Worm (Caenorhabditis elegans): ENCODE measurements around the gene arrd-4.

Gene arrd-4

ce11 chrII:9826946-9827345, 11.2 kb downstream of the arrd-4 start:
- TF ChIP-seq nhr-11 (tag; optimal IDR thresholded peaks at IDR 0.05), result no peak
- TF ChIP-seq sma-9 (GFP tag; optimal IDR thresholded peaks at IDR 0.05), result no peak
- TF ChIP-seq sma-9 (tag; optimal IDR thresholded peaks at IDR 0.05), result no peak
- TF ChIP-seq C34F6.9 (tag; optimal IDR thresholded peaks at IDR 0.05), result no peak
- no peak for TF ChIP-seq unc-39 (tag; optimal IDR thresholded peaks at IDR 0.05)
- no peak for TF ChIP-seq peb-1 (tag; optimal IDR thresholded peaks at IDR 0.05)
- no peak for TF ChIP-seq crh-2 (tag; optimal IDR thresholded peaks at IDR 0.05)
- no peak for TF ChIP-seq elt-3 (tag; optimal IDR thresholded peaks at IDR 0.05)
- TF ChIP-seq blmp-1 (tag; optimal IDR thresholded peaks at IDR 0.05; ENCODE audit: insufficient read depth), result no peak
- no peak for TF ChIP-seq nhr-77 (tag; optimal IDR thresholded peaks at IDR 0.05)
- no peak for TF ChIP-seq nhr-25 (tag; optimal IDR thresholded peaks at IDR 0.05)
- no peak for TF ChIP-seq dmd-4 (tag; optimal IDR thresholded peaks at IDR 0.05)
- no peak for TF ChIP-seq egl-27 (tag; optimal IDR thresholded peaks at IDR 0.05)
- no peak for TF ChIP-seq nhr-237 (tag; optimal IDR thresholded peaks at IDR 0.05)
- TF ChIP-seq ztf-11 (tag; optimal IDR thresholded peaks at IDR 0.05), result no peak
- no peak for TF ChIP-seq skn-1 (tag; optimal IDR thresholded peaks at IDR 0.05)
- no peak for TF ChIP-seq R02D3.7 (tag; optimal IDR thresholded peaks at IDR 0.05)
- no peak for TF ChIP-seq F13H6.1 (tag; optimal IDR thresholded peaks at IDR 0.05)
- no peak for TF ChIP-seq ama-1 (optimal IDR thresholded peaks at IDR 0.05)
- no peak for TF ChIP-seq alr-1 (tag; optimal IDR thresholded peaks at IDR 0.05)

DNA sequence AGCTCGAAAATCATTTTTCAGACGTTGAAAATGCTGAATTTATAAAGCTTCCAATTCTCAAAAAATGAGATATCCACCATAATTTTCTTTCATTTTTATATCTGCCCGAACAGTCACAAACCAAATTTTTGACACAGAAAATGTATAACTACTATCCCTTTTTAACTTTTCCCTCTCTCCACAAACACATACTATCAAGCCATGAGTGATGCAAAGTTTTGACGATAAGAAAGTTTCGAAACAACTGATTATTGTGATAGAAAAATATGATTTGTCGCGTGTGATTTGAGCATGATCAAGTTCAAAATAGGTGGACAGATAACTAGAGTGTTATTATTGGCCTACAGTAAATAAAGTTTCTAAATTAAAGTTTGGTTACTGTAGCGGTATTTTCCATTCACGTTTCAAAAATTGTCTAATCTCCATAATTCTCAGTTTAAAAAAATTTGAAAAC, 30.6 kb downstream of the arrd-4 start, which contains the start of gene cyp-13A8:
Gene cyp-13A8, minus strand, starts transcription at position 51 of the 454 bp plus-strand sequence.
- TF ChIP-seq sem-4 (tag; optimal IDR thresholded peaks at IDR 0.05), result no peak
- no peak for TF ChIP-seq egl-27 (tag; optimal IDR thresholded peaks at IDR 0.05)
- no peak for TF ChIP-seq nhr-6 (tag; optimal IDR thresholded peaks at IDR 0.05)
- TF ChIP-seq crh-2 (tag; optimal IDR thresholded peaks at IDR 0.05), result peak; percentile 39
- TF ChIP-seq fos-1 (tag; optimal IDR thresholded peaks at IDR 0.05), result peak; percentile 94
- peak; percentile 39 for TF ChIP-seq nhr-129 (tag; optimal IDR thresholded peaks at IDR 0.05)
- TF ChIP-seq nhr-25 (tag; optimal IDR thresholded peaks at IDR 0.05), result no peak
- peak; percentile 90 for TF ChIP-seq sma-9 (GFP tag; optimal IDR thresholded peaks at IDR 0.05)
- TF ChIP-seq sma-9 (tag; optimal IDR thresholded peaks at IDR 0.05), result no peak
- TF ChIP-seq mab-5 (tag; optimal IDR thresholded peaks at IDR 0.05), result no peak

- TF ChIP-seq elt-1 (tag; optimal IDR thresholded peaks at IDR 0.05) (no peak), ceh-16 (tag; optimal IDR thresholded peaks at IDR 0.05) (no peak), lsy-2 (tag; optimal IDR thresholded peaks at IDR 0.05) (no peak), nhr-11 (tag; optimal IDR thresholded peaks at IDR 0.05) (no peak), ZK546.5 (tag; optimal IDR thresholded peaks at IDR 0.05) (no peak), nhr-23 (tag; optimal IDR thresholded peaks at IDR 0.05) (no peak), dmd-4 (tag; optimal IDR thresholded peaks at IDR 0.05) (no peak), ama-1 (optimal IDR thresholded peaks at IDR 0.05) (no peak), alr-1 (tag; optimal IDR thresholded peaks at IDR 0.05) (no peak), ztf-1 (GFP tag; conservative IDR thresholded peaks at IDR 0.05) (no peak), ztf-11 (tag; optimal IDR thresholded peaks at IDR 0.05) (no peak), sma-3 (GFP tag; optimal IDR thresholded peaks at IDR 0.05) (no peak)
Observed at ce11 chrII:9803320-9803719, 34.8 kb downstream of the arrd-4 start, which contains the start of gene cyp-13A7. Gene cyp-13A7 (plus strand): TSS chrII:9803620.

DNA sequence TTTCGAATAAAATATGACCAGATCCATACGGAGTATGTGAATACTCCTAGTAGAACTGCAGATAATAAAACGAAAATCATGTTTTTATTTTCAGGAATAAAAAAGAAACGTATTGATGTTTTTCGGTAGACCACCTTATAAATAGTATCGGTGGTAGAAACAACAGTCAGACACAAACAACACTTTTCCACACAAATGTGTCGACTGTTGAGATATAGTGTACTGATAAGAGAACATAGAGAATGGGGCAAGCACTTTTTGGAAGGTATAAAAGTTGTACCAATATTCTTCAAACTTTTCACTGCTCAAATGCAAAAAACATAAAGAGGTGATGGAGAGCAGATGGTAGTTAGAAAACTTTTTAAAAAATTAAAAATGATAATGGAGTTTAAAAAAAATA, 35.5 kb downstream of the arrd-4 start, which contains the start of gene cyp-13A6:
Gene cyp-13A6, minus strand, starts transcription at position 180 of the 400 bp plus-strand sequence.
- TF ChIP-seq fos-1 (tag; optimal IDR thresholded peaks at IDR 0.05) (peak; percentile 62), nhr-237 (tag; optimal IDR thresholded peaks at IDR 0.05) (no peak)

- TF ChIP-seq F13H6.1 (tag; optimal IDR thresholded peaks at IDR 0.05) (no peak), nhr-237 (tag; optimal IDR thresholded peaks at IDR 0.05) (no peak), gmeb-1 (tag; optimal IDR thresholded peaks at IDR 0.05) (no peak), nhr-21 (tag; optimal IDR thresholded peaks at IDR 0.05) (no peak), fos-1 (tag; optimal IDR thresholded peaks at IDR 0.05) (peak; percentile 92), egl-27 (tag; optimal IDR thresholded peaks at IDR 0.05) (no peak), dmd-4 (tag; optimal IDR thresholded peaks at IDR 0.05) (no peak), mbf-1 (tag; optimal IDR thresholded peaks at IDR 0.05) (no peak), R02D3.7 (tag; optimal IDR thresholded peaks at IDR 0.05) (no peak), lin-13 (GFP tag; optimal IDR thresholded peaks at IDR 0.05) (no peak), C34F6.9 (tag; optimal IDR thresholded peaks at IDR 0.05) (no peak), sma-3 (GFP tag; optimal IDR thresholded peaks at IDR 0.05) (peak; percentile 68), nhr-129 (tag; optimal IDR thresholded peaks at IDR 0.05) (peak; percentile 53), unc-39 (tag; optimal IDR thresholded peaks at IDR 0.05) (no peak), ztf-4 (tag; optimal IDR thresholded peaks at IDR 0.05) (no peak), ceh-16 (tag; optimal IDR thresholded peaks at IDR 0.05) (no peak), nhr-77 (tag; optimal IDR thresholded peaks at IDR 0.05) (no peak), lin-39 (tag; optimal IDR thresholded peaks at IDR 0.05) (no peak), mdl-1 (tag; optimal IDR thresholded peaks at IDR 0.05) (no peak), nhr-25 (tag; optimal IDR thresholded peaks at IDR 0.05) (no peak), snpc-4 (tag; optimal IDR thresholded peaks at IDR 0.05) (no peak), sma-9 (GFP tag; optimal IDR thresholded peaks at IDR 0.05) (peak; percentile 68), sma-9 (tag; optimal IDR thresholded peaks at IDR 0.05) (no peak), nhr-10 (tag; optimal IDR thresholded peaks at IDR 0.05) (no peak), zag-1 (tag; optimal IDR thresholded peaks at IDR 0.05) (no peak), crh-2 (tag; optimal IDR thresholded peaks at IDR 0.05) (no peak)
Observed at ce11 chrII:9800251-9800650, 37.9 kb downstream of the arrd-4 start, which contains the start of gene cyp-13A5. Gene cyp-13A5 (minus strand): TSS chrII:9800362.
